Worm (Caenorhabditis elegans): ENCODE results near the gene C18A11.2.

Gene C18A11.2

ce11 chrX:8084669-8085068, 17.3 kb downstream of the C18A11.2 start:
- TF ChIP-seq sma-3 (GFP tag; optimal IDR thresholded peaks at IDR 0.05), result no peak

- TF ChIP-seq lsy-2 (tag; optimal IDR thresholded peaks at IDR 0.05), result no peak
- no peak for TF ChIP-seq ztf-1 (GFP tag; conservative IDR thresholded peaks at IDR 0.05)
- TF ChIP-seq ceh-82 (tag; optimal IDR thresholded peaks at IDR 0.05), result no peak
- no peak for TF ChIP-seq mab-5 (tag; optimal IDR thresholded peaks at IDR 0.05)
- TF ChIP-seq alr-1 (tag; optimal IDR thresholded peaks at IDR 0.05), result no peak
- TF ChIP-seq ceh-16 (tag; optimal IDR thresholded peaks at IDR 0.05), result no peak
- no peak for TF ChIP-seq Y55F3AM.14 (GFP tag; optimal IDR thresholded peaks at IDR 0.05)
- TF ChIP-seq lin-39 (tag; optimal IDR thresholded peaks at IDR 0.05), result no peak
- TF ChIP-seq zag-1 (tag; optimal IDR thresholded peaks at IDR 0.05), result no peak
- no peak for TF ChIP-seq C34F6.9 (tag; optimal IDR thresholded peaks at IDR 0.05)
- TF ChIP-seq aly-2 (tag; optimal IDR thresholded peaks at IDR 0.05), result no peak
- no peak for TF ChIP-seq nhr-21 (tag; optimal IDR thresholded peaks at IDR 0.05)
- no peak for TF ChIP-seq nhr-237 (tag; optimal IDR thresholded peaks at IDR 0.05)
- no peak for TF ChIP-seq sma-3 (GFP tag; optimal IDR thresholded peaks at IDR 0.05)
- TF ChIP-seq skn-1 (tag; optimal IDR thresholded peaks at IDR 0.05), result no peak
Observed at ce11 chrX:8086450-8086724, 19.0 kb downstream of the C18A11.2 start, which contains the start of gene dao-3. Gene dao-3, minus strand, starts transcription at chrX:8086550.

- TF ChIP-seq crh-2 (tag; optimal IDR thresholded peaks at IDR 0.05) (peak; percentile 49), C34F6.9 (tag; optimal IDR thresholded peaks at IDR 0.05) (no peak)
Observed at ce11 chrX:8086725-8087641, 19.6 kb downstream of the C18A11.2 start.

ce11 chrX:8088474-8088873, 21.1 kb downstream of the C18A11.2 start, which contains the start of gene vem-1:
Gene vem-1, minus strand, starts transcription at chrX:8088574.
- TF ChIP-seq blmp-1 (tag; optimal IDR thresholded peaks at IDR 0.05; ENCODE audit: insufficient read depth) (no peak), elt-1 (tag; optimal IDR thresholded peaks at IDR 0.05) (no peak), mdl-1 (tag; optimal IDR thresholded peaks at IDR 0.05) (no peak), nhr-11 (tag; optimal IDR thresholded peaks at IDR 0.05) (no peak), egl-27 (tag; optimal IDR thresholded peaks at IDR 0.05) (no peak), R02D3.7 (tag; optimal IDR thresholded peaks at IDR 0.05) (no peak), ztf-4 (tag; optimal IDR thresholded peaks at IDR 0.05) (no peak), alr-1 (tag; optimal IDR thresholded peaks at IDR 0.05) (no peak), ztf-1 (GFP tag; conservative IDR thresholded peaks at IDR 0.05) (no peak), nhr-237 (tag; optimal IDR thresholded peaks at IDR 0.05) (no peak), lsy-2 (tag; optimal IDR thresholded peaks at IDR 0.05) (no peak), sma-9 (GFP tag; optimal IDR thresholded peaks at IDR 0.05) (no peak), sma-9 (tag; optimal IDR thresholded peaks at IDR 0.05) (no peak)

ce11 chrX:8089266-8089909, 22.0 kb downstream of the C18A11.2 start:
- TF ChIP-seq unc-55 (GFP tag; optimal IDR thresholded peaks at IDR 0.05), result no peak
- TF ChIP-seq unc-39 (tag; optimal IDR thresholded peaks at IDR 0.05), result no peak
- peak; percentile 56 for TF ChIP-seq fos-1 (tag; optimal IDR thresholded peaks at IDR 0.05)
- TF ChIP-seq sma-9 (GFP tag; optimal IDR thresholded peaks at IDR 0.05), result peak; percentile 28
- no peak for TF ChIP-seq sma-9 (tag; optimal IDR thresholded peaks at IDR 0.05)
- peak; percentile 37 for TF ChIP-seq sma-3 (GFP tag; optimal IDR thresholded peaks at IDR 0.05)
- peak; percentile 37 for TF ChIP-seq blmp-1 (tag; optimal IDR thresholded peaks at IDR 0.05; ENCODE audit: insufficient read depth)
- TF ChIP-seq nhr-25 (tag; optimal IDR thresholded peaks at IDR 0.05), result peak; percentile 51

- TF ChIP-seq C34F6.9 (tag; optimal IDR thresholded peaks at IDR 0.05) (peak; percentile 17), nhr-21 (tag; optimal IDR thresholded peaks at IDR 0.05) (peak; percentile 68), blmp-1 (tag; optimal IDR thresholded peaks at IDR 0.05; ENCODE audit: insufficient read depth) (peak; percentile 8), nhr-129 (tag; optimal IDR thresholded peaks at IDR 0.05) (peak; percentile 58), R02D3.7 (tag; optimal IDR thresholded peaks at IDR 0.05) (no peak), sma-9 (GFP tag; optimal IDR thresholded peaks at IDR 0.05) (peak; percentile 90), sma-9 (tag; optimal IDR thresholded peaks at IDR 0.05) (no peak), dmd-4 (tag; optimal IDR thresholded peaks at IDR 0.05) (no peak), crh-2 (tag; optimal IDR thresholded peaks at IDR 0.05) (peak; percentile 28), ceh-82 (tag; optimal IDR thresholded peaks at IDR 0.05) (no peak), lin-39 (tag; optimal IDR thresholded peaks at IDR 0.05) (no peak), nhr-11 (tag; optimal IDR thresholded peaks at IDR 0.05) (no peak), nhr-12 (tag; optimal IDR thresholded peaks at IDR 0.05) (no peak), mdl-1 (tag; optimal IDR thresholded peaks at IDR 0.05) (peak in 1 of 2 experiments; percentile 40), unc-55 (GFP tag; optimal IDR thresholded peaks at IDR 0.05) (no peak), mab-5 (tag; optimal IDR thresholded peaks at IDR 0.05) (no peak), nhr-6 (tag; optimal IDR thresholded peaks at IDR 0.05) (peak; percentile 16), egl-27 (tag; optimal IDR thresholded peaks at IDR 0.05) (no peak)
Observed at ce11 chrX:8089916-8090315, 22.5 kb downstream of the C18A11.2 start.
